Fruit fly (Drosophila melanogaster): ENCODE results near the gene Neurochondrin.

Gene Neurochondrin

DNA sequence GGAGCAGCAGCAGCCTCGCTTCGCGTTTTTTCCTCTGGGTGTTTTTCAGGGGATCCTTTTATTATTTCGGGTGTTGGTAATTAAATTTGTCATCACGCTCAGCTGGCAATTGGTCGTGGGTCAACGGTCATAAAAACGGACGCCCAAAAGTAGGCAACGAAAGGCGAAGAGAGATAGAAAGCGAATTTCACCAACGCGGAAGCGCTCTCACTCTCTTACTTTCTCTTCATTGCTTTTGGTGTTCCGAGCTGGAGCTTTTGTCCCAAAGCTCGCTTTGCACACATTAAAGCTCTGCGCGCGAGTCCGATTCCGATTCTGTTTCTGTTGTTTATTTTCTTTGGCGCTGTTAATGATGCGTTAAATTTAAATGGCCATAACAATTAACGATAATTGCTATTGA lies 6.2 kb downstream of the Neurochondrin start:
- TF ChIP-seq Sin3A (optimal IDR thresholded peaks at IDR 0.05) (no peak), insv (optimal IDR thresholded peaks at IDR 0.05) (no peak), h (optimal IDR thresholded peaks at IDR 0.05) (no peak), ttk (optimal IDR thresholded peaks at IDR 0.05) (no peak), Myc (optimal IDR thresholded peaks at IDR 0.05) (no peak), psq (optimal IDR thresholded peaks at IDR 0.05) (no peak)

- no peak for TF ChIP-seq ttk (optimal IDR thresholded peaks at IDR 0.05)
- no peak for TF ChIP-seq insv (optimal IDR thresholded peaks at IDR 0.05)
- no peak for TF ChIP-seq h (optimal IDR thresholded peaks at IDR 0.05)
- no peak for TF ChIP-seq Myc (optimal IDR thresholded peaks at IDR 0.05)
- no peak for TF ChIP-seq psq (optimal IDR thresholded peaks at IDR 0.05)
- TF ChIP-seq Sin3A (optimal IDR thresholded peaks at IDR 0.05), result no peak
Observed at dm6 chr3R:6476429-6476828, 8.2 kb downstream of the Neurochondrin start.

DNA sequence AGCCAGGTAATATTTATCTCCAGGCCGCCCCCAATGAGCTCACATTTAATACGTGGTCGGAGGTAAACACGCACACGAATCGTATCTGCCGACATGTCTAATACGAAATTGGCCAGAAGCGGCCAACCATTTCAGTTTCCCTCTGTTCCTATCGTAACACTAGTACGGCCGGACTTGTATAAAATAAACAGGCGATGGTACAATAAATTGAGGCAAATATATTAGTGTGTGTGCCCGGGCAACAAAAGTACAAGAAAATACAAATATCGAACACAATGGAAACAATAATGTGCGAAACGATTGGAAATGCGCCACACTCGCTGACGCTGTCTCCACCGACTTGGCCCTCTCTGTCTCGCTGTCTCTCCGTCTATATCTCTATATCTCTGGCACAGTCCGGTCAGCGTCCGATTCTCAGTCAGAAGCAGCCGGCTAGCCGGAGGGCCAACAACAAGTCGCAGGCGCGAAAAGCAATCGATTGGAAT lies 9.7 kb downstream of the Neurochondrin start, which contains the start of gene CG15186:
TSS of gene CG15186 (plus strand) at position 435 of the 485 bp plus-strand sequence.
- no peak for TF ChIP-seq h (optimal IDR thresholded peaks at IDR 0.05)
- no peak for TF ChIP-seq insv (optimal IDR thresholded peaks at IDR 0.05)
- no peak for TF ChIP-seq psq (optimal IDR thresholded peaks at IDR 0.05)
- TF ChIP-seq Sin3A (optimal IDR thresholded peaks at IDR 0.05), result no peak
- no peak for TF ChIP-seq ttk (optimal IDR thresholded peaks at IDR 0.05)
- no peak for TF ChIP-seq Myc (optimal IDR thresholded peaks at IDR 0.05)

dm6 chr3R:6481740-6482443 lies 13.7 kb downstream of the Neurochondrin start:
- TF ChIP-seq psq (optimal IDR thresholded peaks at IDR 0.05) (no peak), insv (optimal IDR thresholded peaks at IDR 0.05) (no peak), ttk (optimal IDR thresholded peaks at IDR 0.05) (no peak), Myc (optimal IDR thresholded peaks at IDR 0.05) (no peak), h (optimal IDR thresholded peaks at IDR 0.05) (no peak), Sin3A (optimal IDR thresholded peaks at IDR 0.05) (no peak)

DNA sequence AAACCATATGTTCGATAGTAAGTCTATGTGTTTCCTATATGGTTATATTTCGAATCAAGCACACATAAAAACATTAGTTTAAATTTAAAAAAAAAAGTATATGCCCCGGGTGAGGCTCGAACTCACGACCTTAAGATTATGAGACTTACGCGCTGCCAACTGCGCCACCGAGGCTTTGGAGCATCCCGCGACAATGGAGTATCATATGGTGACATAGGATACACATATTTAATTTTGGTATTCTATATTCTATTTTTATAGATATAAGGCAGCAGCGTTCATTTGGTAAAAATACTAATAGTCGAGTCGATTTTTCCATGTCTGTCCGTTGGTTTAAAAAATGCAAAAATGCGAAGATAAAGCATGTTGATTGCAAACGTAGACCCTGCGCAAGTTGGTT lies 27.7 kb downstream of the Neurochondrin start:
- TF ChIP-seq Myc (optimal IDR thresholded peaks at IDR 0.05), result no peak
- TF ChIP-seq ttk (optimal IDR thresholded peaks at IDR 0.05), result no peak
- TF ChIP-seq h (optimal IDR thresholded peaks at IDR 0.05), result no peak
- no peak for TF ChIP-seq insv (optimal IDR thresholded peaks at IDR 0.05)
- no peak for TF ChIP-seq psq (optimal IDR thresholded peaks at IDR 0.05)
- no peak for TF ChIP-seq Sin3A (optimal IDR thresholded peaks at IDR 0.05)

- TF ChIP-seq Myc (optimal IDR thresholded peaks at IDR 0.05) (no peak), h (optimal IDR thresholded peaks at IDR 0.05) (no peak), Sin3A (optimal IDR thresholded peaks at IDR 0.05) (no peak), insv (optimal IDR thresholded peaks at IDR 0.05) (no peak), ttk (optimal IDR thresholded peaks at IDR 0.05) (no peak), psq (optimal IDR thresholded peaks at IDR 0.05) (no peak)
Observed at dm6 chr3R:6504408-6504807, 36.2 kb downstream of the Neurochondrin start.
